Fruit fly (Drosophila melanogaster): Measurements from ENCODE around the gene LysS.

LysS gene

dm6 chr3L:1256061-1256780, 28.7 kb downstream of the LysS start, which contains the start of gene tfc:
Gene tfc (plus strand): TSS chr3L:1256449.
- TF ChIP-seq Sox15 (GFP tag; optimal IDR thresholded peaks at IDR 0.05) (no peak), CG15336 (GFP tag; IDR thresholded peaks at IDR 0.05) (peak; percentile 23; the same call in 1 of the 2 replicates), CG6276 (GFP tag; optimal IDR thresholded peaks at IDR 0.05) (peak; percentile 10), Sox102F (GFP tag; optimal IDR thresholded peaks at IDR 0.05) (peak; percentile 34), pdm3 (GFP tag; optimal IDR thresholded peaks at IDR 0.05) (no peak), vri (GFP tag; optimal IDR thresholded peaks at IDR 0.05) (peak; percentile 72), Blimp-1 (GFP tag; optimal IDR thresholded peaks at IDR 0.05) (peak; percentile 94), CG8119 (GFP tag; IDR thresholded peaks at IDR 0.05) (peak; percentile 37; the same call in 2 of the 3 replicates), eg (GFP tag; IDR thresholded peaks at IDR 0.05) (peak; percentile 52; the same call in 2 of the 3 replicates), CG6854 (GFP tag; optimal IDR thresholded peaks at IDR 0.05) (peak; percentile 64), net (GFP tag; optimal IDR thresholded peaks at IDR 0.05) (peak; percentile 16), CG1621 (tag; optimal IDR thresholded peaks at IDR 0.05) (peak; percentile 19), ss (GFP tag; optimal IDR thresholded peaks at IDR 0.05) (peak in 1 of 2 experiments; percentile 28), esn (GFP tag; optimal IDR thresholded peaks at IDR 0.05) (no peak), Eip78C (GFP tag) (peak; percentile 72), cyc (GFP tag; optimal IDR thresholded peaks at IDR 0.05) (no peak), CG3919 (GFP tag; optimal IDR thresholded peaks at IDR 0.05) (peak; percentile 23), CG6792 (GFP tag; optimal IDR thresholded peaks at IDR 0.05) (peak; percentile 4), Hr4 (GFP tag; optimal IDR thresholded peaks at IDR 0.05) (no peak), dsx (GFP tag; optimal IDR thresholded peaks at IDR 0.05; ENCODE audit: poor library complexity, severe bottlenecking) (peak; percentile 8), achi (GFP tag; optimal IDR thresholded peaks at IDR 0.05) (peak; percentile 13)

DNA sequence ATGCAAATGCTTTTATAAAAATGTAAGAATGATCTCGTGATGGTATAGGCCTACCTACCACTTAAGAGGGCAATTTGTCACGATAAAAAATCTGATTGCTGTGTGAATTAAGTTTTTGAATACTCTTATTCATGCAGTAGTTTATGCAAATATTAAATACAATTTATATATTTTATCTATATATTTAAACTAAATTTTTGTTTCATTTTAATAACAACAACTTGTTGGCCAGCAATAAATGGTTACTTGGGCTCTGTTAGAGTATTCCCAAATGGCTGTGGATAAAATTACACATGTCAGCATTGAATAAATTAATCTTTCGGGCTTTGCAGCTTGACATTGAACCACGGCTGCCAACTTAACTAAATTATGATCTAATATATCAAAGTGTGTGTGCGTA, 31.0 kb downstream of the LysS start:
- no peak for TF ChIP-seq CG16779 (tag; optimal IDR thresholded peaks at IDR 0.05)
- TF ChIP-seq CG10631 (GFP tag; optimal IDR thresholded peaks at IDR 0.05), result no peak
- no peak for TF ChIP-seq CG11294 (GFP tag; IDR thresholded peaks at IDR 0.05)
- TF ChIP-seq CG11762 (GFP tag; optimal IDR thresholded peaks at IDR 0.05; ENCODE audit: insufficient read depth), result no peak
- no peak for TF ChIP-seq CG34406 (GFP tag; optimal IDR thresholded peaks at IDR 0.05)
- TF ChIP-seq Hr38 (GFP tag; optimal IDR thresholded peaks at IDR 0.05), result no peak
- no peak for TF ChIP-seq Hr39 (GFP tag; optimal IDR thresholded peaks at IDR 0.05)
- no peak for TF ChIP-seq dsx (GFP tag; optimal IDR thresholded peaks at IDR 0.05; ENCODE audit: poor library complexity, severe bottlenecking)
- no peak for TF ChIP-seq Eip93F (GFP tag; optimal IDR thresholded peaks at IDR 0.05)
- TF ChIP-seq CG32006 (GFP tag; optimal IDR thresholded peaks at IDR 0.05), result no peak
- no peak for TF ChIP-seq acj6 (GFP tag; optimal IDR thresholded peaks at IDR 0.05)
- TF ChIP-seq CG8632 (GFP tag; optimal IDR thresholded peaks at IDR 0.05), result no peak
- no peak for TF ChIP-seq Ets96B (tag; optimal IDR thresholded peaks at IDR 0.05)
- TF ChIP-seq lz (GFP tag; optimal IDR thresholded peaks at IDR 0.05), result no peak
- no peak for TF ChIP-seq CG3919 (GFP tag; optimal IDR thresholded peaks at IDR 0.05)
- TF ChIP-seq OdsH (GFP tag; optimal IDR thresholded peaks at IDR 0.05), result no peak
- no peak for TF ChIP-seq Sox102F (GFP tag; optimal IDR thresholded peaks at IDR 0.05)
- no peak for TF ChIP-seq Blimp-1 (GFP tag; optimal IDR thresholded peaks at IDR 0.05)

DNA sequence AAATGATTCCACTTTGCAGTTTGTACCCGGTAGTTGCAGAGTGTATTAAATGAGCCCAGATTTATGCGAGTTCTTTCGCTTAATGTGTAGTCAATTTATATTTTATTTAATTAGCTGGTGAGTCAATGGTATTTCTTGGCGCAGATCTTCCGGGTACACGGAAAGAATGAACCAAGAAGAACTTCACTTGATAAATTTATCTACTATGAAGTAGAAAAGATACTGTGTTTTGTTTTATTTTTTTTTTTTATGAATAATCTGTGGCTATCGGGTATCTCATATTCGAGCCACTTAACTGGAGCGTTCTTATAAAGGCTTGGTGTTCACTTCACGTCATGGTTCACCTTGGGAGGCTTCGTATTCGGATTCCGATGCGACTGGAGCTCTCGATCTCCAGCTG, 37.5 kb downstream of the LysS start:
- TF ChIP-seq Ets96B (tag; optimal IDR thresholded peaks at IDR 0.05), result no peak
- TF ChIP-seq Sox102F (GFP tag; optimal IDR thresholded peaks at IDR 0.05), result peak; percentile 40
- TF ChIP-seq svp (GFP tag), result peak; percentile 89
- no peak for TF ChIP-seq CG11902 (GFP tag; optimal IDR thresholded peaks at IDR 0.05)
- TF ChIP-seq dac (GFP tag; optimal IDR thresholded peaks at IDR 0.05), result no peak
- TF ChIP-seq CG34406 (GFP tag; optimal IDR thresholded peaks at IDR 0.05), result no peak
- TF ChIP-seq cyc (GFP tag; optimal IDR thresholded peaks at IDR 0.05), result peak; percentile 27
- no peak for TF ChIP-seq Lpt (GFP tag; optimal IDR thresholded peaks at IDR 0.05)
- TF ChIP-seq CG1621 (tag; optimal IDR thresholded peaks at IDR 0.05), result no peak
- TF ChIP-seq achi (GFP tag; optimal IDR thresholded peaks at IDR 0.05), result peak; percentile 29
- peak; percentile 89 for TF ChIP-seq Eip78C (GFP tag)
- TF ChIP-seq Eip93F (GFP tag; optimal IDR thresholded peaks at IDR 0.05), result no peak
- TF ChIP-seq Hr38 (GFP tag; optimal IDR thresholded peaks at IDR 0.05), result no peak
- TF ChIP-seq CG6792 (GFP tag; optimal IDR thresholded peaks at IDR 0.05), result peak; percentile 17
- TF ChIP-seq lz (GFP tag; optimal IDR thresholded peaks at IDR 0.05), result peak; percentile 52
- no peak for TF ChIP-seq Gug (GFP tag; IDR thresholded peaks at IDR 0.05)
- peak; percentile 56 for TF ChIP-seq CG10631 (GFP tag; optimal IDR thresholded peaks at IDR 0.05)
- no peak for TF ChIP-seq eg (GFP tag; IDR thresholded peaks at IDR 0.05)
- TF ChIP-seq CG3032 (tag; optimal IDR thresholded peaks at IDR 0.05), result no peak
- TF ChIP-seq esn (GFP tag; optimal IDR thresholded peaks at IDR 0.05), result peak; percentile 62
- TF ChIP-seq Sox15 (GFP tag; optimal IDR thresholded peaks at IDR 0.05), result peak; percentile 1
- no peak for TF ChIP-seq fd59A (GFP tag; optimal IDR thresholded peaks at IDR 0.05)
- TF ChIP-seq CG15336 (GFP tag; IDR thresholded peaks at IDR 0.05), result no peak
- no peak for TF ChIP-seq spab (GFP tag; optimal IDR thresholded peaks at IDR 0.05)
- TF ChIP-seq Met (GFP tag; optimal IDR thresholded peaks at IDR 0.05), result peak; percentile 53
- no peak for TF ChIP-seq net (GFP tag; optimal IDR thresholded peaks at IDR 0.05)
- peak; percentile 72 for TF ChIP-seq topi (GFP tag; optimal IDR thresholded peaks at IDR 0.05)

Measured in whole organism, prepupa.